Worm (Caenorhabditis elegans) whole organism, L1 larva: ENCODE data around the gene F07A11.4.

Experiments
- hpl-2 ChIP-seq: fragments of 150-350 bp; optimal IDR thresholded peaks from 2 replicates; lab custom pipeline; 2014; ENCODE audit warnings: missing biosample characterization, missing genetic modification reagents, missing genetic modification characterization
- skn-1 ChIP-seq: fragments of 150-350 bp; optimal IDR thresholded peaks from 2 replicates; lab custom pipeline; 2014; ENCODE audit warnings: missing biosample characterization, missing genetic modification characterization

- TF ChIP-seq hpl-2 (GFP tag; lab: Kevin White, UChicago) (no peak), skn-1 (tag; lab: Kevin White, UChicago) (no peak)
These were observed 58.0 kb downstream of the F07A11.4 start for ce11 chrII:11658854-11659253.
